Worm (Caenorhabditis elegans) whole organism, L4 larva: Measurements from ENCODE around the gene F46C8.8.

ENCODE experiments used
- F49E8.2 ChIP-seq: sonication (generic microtip); optimal IDR thresholded peaks from 2 replicates; lab custom pipeline; 2016; ENCODE audit warnings: missing compliant biosample characterization, mild to moderate bottlenecking, missing genetic modification characterization, borderline replicate concordance
- egl-43 ChIP-seq: fragments of 200-800 bp; sonication (Bioruptor generic); IDR thresholded peaks from 2 replicates; pipeline ENCODE4 v1.3.6; 2022; ENCODE audit warnings: missing genetic modification reagents, missing genetic modification characterization, missing compliant biosample characterization
- mep-1 ChIP-seq: fragments of 150-350 bp; sonication (generic microtip); optimal IDR thresholded peaks from 3 replicates; lab custom pipeline; 2014; ENCODE audit warnings: missing biosample characterization, missing genetic modification characterization
- unc-62 ChIP-seq, 3 experiments: fragments of 150-350 bp in 1 of 3; sonication (generic microtip); optimal IDR thresholded peaks in 2 of 3; peaks in 1 of 3; 1 replicate in 1 of 3; 2 replicates in 2 of 3; lab custom pipeline; 2014 to 2017; ENCODE audit warnings: missing biosample characterization in 3 of 3, missing genetic modification characterization in 3 of 3, missing genetic modification reagents in 3 of 3, missing genotype in 1 of 3

ce11 chrX:7550452-7550851 lies 3.8 kb downstream of the F46C8.8 start:
- no peak for TF ChIP-seq mep-1
- no peak for TF ChIP-seq F49E8.2 (tag; lab: Kevin White, UChicago)
- TF ChIP-seq unc-62 (GFP tag; optimal IDR thresholded peaks at IDR 0.05 in 1 of 2; lab: Kevin White, UChicago), result no peak
- TF ChIP-seq unc-62 (tag; optimal IDR thresholded peaks at IDR 0.05; lab: Kevin White, UChicago), result no peak
- TF ChIP-seq egl-43 (GFP tag; lab: Robert Waterston, UW), result no peak
